Worm (Caenorhabditis elegans) whole organism, L1 larva: ENCODE results near the gene lhfp-4.

ENCODE experiments used
- F16B12.6 ChIP-seq: fragments of 150-350 bp; optimal IDR thresholded peaks from 2 replicates; lab custom pipeline; 2014; ENCODE audit warnings: missing biosample characterization, missing genetic modification characterization
- blmp-1 ChIP-seq: fragments of 150-350 bp; optimal IDR thresholded peaks from 2 replicates; lab custom pipeline; 2014; ENCODE audit warnings: missing biosample characterization, missing genetic modification characterization
- ceh-82 ChIP-seq, 3 experiments: fragments of 150-350 bp in 1 of 3; sonication (generic microtip) in 2 of 3; optimal IDR thresholded peaks; 2 replicates each; lab custom pipeline; 2014 to 2017; ENCODE audit warnings: missing biosample characterization in 3 of 3, missing genetic modification characterization in 3 of 3
- ceh-90 ChIP-seq: sonication (generic microtip); optimal IDR thresholded peaks from 2 replicates; lab custom pipeline; 2016; ENCODE audit warnings: missing genetic modification characterization, missing compliant biosample characterization
- dpl-1 ChIP-seq, 3 experiments: fragments of 150-350 bp in 2 of 3; sonication (generic microtip) in 1 of 3; optimal IDR thresholded peaks; 2 replicates each; lab custom pipeline; 2014 to 2017; ENCODE audit warnings: missing biosample characterization in 3 of 3, missing genetic modification characterization in 3 of 3, missing genetic modification reagents in 3 of 3
- dsc-1 ChIP-seq: sonication (generic microtip); optimal IDR thresholded peaks from 2 replicates; lab custom pipeline; 2016; ENCODE audit warnings: mild to moderate bottlenecking, missing genetic modification characterization, missing compliant biosample characterization
- efl-1 ChIP-seq, 4 experiments: fragments of 150-350 bp; optimal IDR thresholded peaks in 3 of 4; peaks in 1 of 4; 1 replicate in 1 of 4; 2 replicates in 3 of 4; lab custom pipeline; 2014; ENCODE audit warnings: missing biosample characterization in 2 of 4, missing genetic modification characterization in 2 of 4, missing genetic modification reagents in 2 of 4
- efl-3 ChIP-seq: fragments of 200-800 bp; sonication (Bioruptor generic); optimal IDR thresholded peaks from 2 replicates; lab custom pipeline; 2018; ENCODE audit warnings: mild to moderate bottlenecking, missing genetic modification characterization, missing compliant biosample characterization
- elt-2 ChIP-seq: sonication (generic microtip); optimal IDR thresholded peaks from 2 replicates; lab custom pipeline; 2016; ENCODE audit warnings: missing genetic modification characterization, mild to moderate bottlenecking, inconsistent platforms, missing compliant biosample characterization, missing genetic modification reagents
- elt-3 ChIP-seq, 6 experiments: fragments of 150-350 bp in 1 of 6; sonication (generic microtip); optimal IDR thresholded peaks; 2 replicates each; lab custom pipeline; 2017 to 2018; ENCODE audit warnings: missing biosample characterization in 6 of 6, missing genetic modification characterization in 6 of 6, inconsistent platforms in 1 of 6
- fkh-4 ChIP-seq: sonication (generic microtip); optimal IDR thresholded peaks from 2 replicates; lab custom pipeline; 2016; ENCODE audit warnings: missing compliant biosample characterization, missing genetic modification characterization, borderline replicate concordance
- fos-1 ChIP-seq: fragments of 150-350 bp; optimal IDR thresholded peaks from 2 replicates; lab custom pipeline; 2014; ENCODE audit warnings: missing biosample characterization, missing genetic modification characterization
- grh-1 ChIP-seq: fragments of 200-800 bp; sonication (Bioruptor generic); IDR thresholded peaks from 2 replicates; pipeline ENCODE4 v1.3.6; 2022; ENCODE audit warnings: missing genetic modification reagents, missing genetic modification characterization, missing compliant biosample characterization
- hlh-17 ChIP-seq: fragments of 200-800 bp; sonication (Bioruptor generic); optimal IDR thresholded peaks from 2 replicates; lab custom pipeline; 2018; ENCODE audit warnings: missing genetic modification characterization, mild to moderate bottlenecking, missing compliant biosample characterization, moderate library complexity, borderline replicate concordance
- jun-1 ChIP-seq: fragments of 150-350 bp; optimal IDR thresholded peaks from 2 replicates; lab custom pipeline; 2014; ENCODE audit warnings: missing biosample characterization, missing genetic modification reagents, missing genetic modification characterization
- lin-14 ChIP-seq: fragments of 200-800 bp; sonication (Bioruptor generic); optimal IDR thresholded peaks from 2 replicates; lab custom pipeline; 2018; ENCODE audit warnings: mild to moderate bottlenecking, missing genetic modification characterization, moderate library complexity, missing compliant biosample characterization
- lin-15B ChIP-seq: fragments of 150-350 bp; sonication (generic microtip); optimal IDR thresholded peaks from 3 replicates; lab custom pipeline; 2014; ENCODE audit warnings: missing biosample characterization, missing genetic modification characterization
- lin-35 ChIP-seq, 2 experiments: fragments of 150-350 bp; optimal IDR thresholded peaks; 2 replicates each; lab custom pipeline; 2014; ENCODE audit warnings: missing biosample characterization in 2 of 2, missing genetic modification characterization in 2 of 2, missing genetic modification reagents in 2 of 2
- lsy-2 ChIP-seq, 2 experiments: fragments of 150-350 bp; optimal IDR thresholded peaks; 2 replicates each; lab custom pipeline; 2014; ENCODE audit warnings: missing biosample characterization in 2 of 2, missing genetic modification characterization in 2 of 2
- mdl-1 ChIP-seq, 2 experiments: fragments of 150-350 bp; optimal IDR thresholded peaks; 2 replicates each; lab custom pipeline; 2014 to 2017; ENCODE audit warnings: missing biosample characterization in 2 of 2, missing genetic modification characterization in 2 of 2, inconsistent platforms in 1 of 2
- mep-1 ChIP-seq: fragments of 150-350 bp; optimal IDR thresholded peaks from 2 replicates; lab custom pipeline; 2014; ENCODE audit warnings: missing biosample characterization, missing genetic modification characterization
- nhr-19 ChIP-seq: fragments of 200-800 bp; sonication (Bioruptor generic); conservative IDR thresholded peaks from 2 replicates; pipeline ENCODE4 v1.3.6; 2022; ENCODE audit warnings: missing genetic modification characterization, missing compliant biosample characterization
- nhr-20 ChIP-seq: sonication (generic microtip); optimal IDR thresholded peaks from 2 replicates; lab custom pipeline; 2016; ENCODE audit warnings: mild to moderate bottlenecking, missing genetic modification characterization, missing compliant biosample characterization
- nhr-237 ChIP-seq: fragments of 150-350 bp; optimal IDR thresholded peaks from 2 replicates; lab custom pipeline; 2014; ENCODE audit warnings: missing biosample characterization, missing genetic modification characterization
- nhr-47 ChIP-seq: sonication (generic microtip); optimal IDR thresholded peaks from 2 replicates; lab custom pipeline; 2016; ENCODE audit warnings: mild to moderate bottlenecking, missing genetic modification characterization, moderate library complexity, missing compliant biosample characterization
- nhr-71 ChIP-seq: sonication (generic microtip); optimal IDR thresholded peaks from 2 replicates; lab custom pipeline; 2016; ENCODE audit warnings: mild to moderate bottlenecking, missing genetic modification characterization, moderate library complexity, missing compliant biosample characterization
- nhr-84 ChIP-seq: sonication (generic microtip); optimal IDR thresholded peaks from 2 replicates; lab custom pipeline; 2017; ENCODE audit warnings: missing biosample characterization, missing genetic modification characterization
- nhr-85 ChIP-seq: sonication (generic microtip); peaks from one replicate; lab custom pipeline; 2016; ENCODE audit warnings: missing genetic modification characterization, inconsistent platforms, missing compliant biosample characterization
- nhr-90 ChIP-seq: sonication (generic microtip); optimal IDR thresholded peaks from 2 replicates; lab custom pipeline; 2016; ENCODE audit warnings: mild to moderate bottlenecking, missing genetic modification characterization, missing compliant biosample characterization; ENCODE audit not compliant: poor library complexity
- pag-3 ChIP-seq: sonication (generic microtip); optimal IDR thresholded peaks from 2 replicates; lab custom pipeline; 2017; ENCODE audit warnings: missing genetic modification characterization, mild to moderate bottlenecking, missing compliant biosample characterization, antibody characterized with exemption, borderline replicate concordance; ENCODE audit not compliant: insufficient read depth
- pax-3 ChIP-seq: fragments of 200-800 bp; sonication (Bioruptor generic); optimal IDR thresholded peaks from 2 replicates; lab custom pipeline; 2018; ENCODE audit warnings: mild to moderate bottlenecking, missing genetic modification characterization, moderate library complexity, missing compliant biosample characterization
- rnt-1 ChIP-seq: sonication (generic microtip); optimal IDR thresholded peaks from 2 replicates; lab custom pipeline; 2016; ENCODE audit warnings: mild to moderate bottlenecking, missing genetic modification characterization, moderate library complexity, missing compliant biosample characterization
- skn-1 ChIP-seq: fragments of 150-350 bp; optimal IDR thresholded peaks from 2 replicates; lab custom pipeline; 2014; ENCODE audit warnings: missing biosample characterization, missing genetic modification characterization
- snpc-4 ChIP-seq: fragments of 150-350 bp; optimal IDR thresholded peaks from 2 replicates; lab custom pipeline; 2014; ENCODE audit warnings: missing biosample characterization, missing genetic modification characterization
- snu-23 ChIP-seq: sonication (generic microtip); optimal IDR thresholded peaks from 2 replicates; lab custom pipeline; 2016; ENCODE audit warnings: missing genetic modification characterization, missing compliant biosample characterization
- swsn-7 ChIP-seq: sonication (generic microtip); optimal IDR thresholded peaks from 2 replicates; lab custom pipeline; 2016; ENCODE audit warnings: missing genetic modification characterization, missing compliant biosample characterization
- tbx-2 ChIP-seq: sonication (generic microtip); optimal IDR thresholded peaks from 2 replicates; lab custom pipeline; 2016; ENCODE audit warnings: missing genetic modification characterization, missing compliant biosample characterization
- unc-30 ChIP-seq: sonication (generic microtip); optimal IDR thresholded peaks from 2 replicates; lab custom pipeline; 2017; ENCODE audit warnings: missing biosample characterization, missing genetic modification characterization
- unc-98 ChIP-seq: fragments of 200-800 bp; sonication (Bioruptor generic); IDR thresholded peaks from 2 replicates; pipeline ENCODE4 v1.3.6; 2022; ENCODE audit warnings: missing genetic modification characterization, missing compliant biosample characterization
- xbp-1 ChIP-seq: sonication (generic microtip); optimal IDR thresholded peaks from 2 replicates; lab custom pipeline; 2016; ENCODE audit warnings: missing genetic modification characterization, missing compliant biosample characterization

The lhfp-4 gene

ce11 chrIV:17268069-17268468 is 7.3 kb upstream of the lhfp-4 start:
- TF ChIP-seq hlh-17 (no peak), efl-3 (no peak), grh-1 (GFP tag; lab: Robert Waterston, UW) (no peak), nhr-84 (tag; lab: Kevin White, UChicago) (no peak), skn-1 (peak; percentile 91), nhr-20 (tag; lab: Kevin White, UChicago) (no peak)

- no peak for TF ChIP-seq unc-30 (tag; lab: Kevin White, UChicago)
- peak; percentile 47 to 71 for TF ChIP-seq efl-1 (optimal IDR thresholded peaks at IDR 0.05; lab: Kevin White, UChicago)
- TF ChIP-seq efl-1 (GFP tag; optimal IDR thresholded peaks at IDR 0.05 in 1 of 2; lab: Kevin White, UChicago): peak; percentile 23 to 37
- peak; percentile 32 to 39 for TF ChIP-seq lin-35 (GFP tag; optimal IDR thresholded peaks at IDR 0.05; lab: Kevin White, UChicago)
- peak; percentile 0 to 64 (median 11) for TF ChIP-seq ceh-82 (tag; optimal IDR thresholded peaks at IDR 0.05; lab: Kevin White, UChicago)
- peak in 1 of 2 experiments; percentile 64 for TF ChIP-seq lsy-2 (tag; optimal IDR thresholded peaks at IDR 0.05; lab: Kevin White, UChicago)
- TF ChIP-seq nhr-19 (GFP tag; lab: Robert Waterston, UW): no peak
- TF ChIP-seq lin-15B: no peak
- no peak for TF ChIP-seq pag-3
- TF ChIP-seq nhr-237 (tag; lab: Kevin White, UChicago): no peak
- TF ChIP-seq elt-2: no peak
- TF ChIP-seq dpl-1 (GFP tag; optimal IDR thresholded peaks at IDR 0.05; lab: Kevin White, UChicago): peak in 1 of 3 experiments; percentile 34
- TF ChIP-seq xbp-1 (tag; lab: Kevin White, UChicago): peak; percentile 10
- TF ChIP-seq nhr-47 (tag; lab: Kevin White, UChicago): peak; percentile 38
- TF ChIP-seq elt-3 (tag; optimal IDR thresholded peaks at IDR 0.05; lab: Kevin White, UChicago): no peak
- no peak for TF ChIP-seq grh-1 (GFP tag; lab: Robert Waterston, UW)
- TF ChIP-seq swsn-7 (tag; lab: Kevin White, UChicago): peak; percentile 46
- peak; percentile 5 for TF ChIP-seq fos-1 (tag; lab: Kevin White, UChicago)
- TF ChIP-seq fkh-4 (tag; lab: Kevin White, UChicago): no peak
- TF ChIP-seq dsc-1 (tag; lab: Kevin White, UChicago): peak; percentile 10
- TF ChIP-seq pax-3 (tag; lab: Kevin White, UChicago): no peak
- TF ChIP-seq blmp-1 (tag; lab: Kevin White, UChicago): peak; percentile 56
- peak; percentile 81 for TF ChIP-seq lin-14 (GFP tag; lab: Kevin White, UChicago)
- peak; percentile 82 for TF ChIP-seq mep-1
- TF ChIP-seq nhr-20 (tag; lab: Kevin White, UChicago): peak; percentile 1
- TF ChIP-seq jun-1: no peak
- TF ChIP-seq mdl-1 (tag; optimal IDR thresholded peaks at IDR 0.05; lab: Kevin White, UChicago): no peak
- TF ChIP-seq snu-23: peak; percentile 64
- peak; percentile 10 for TF ChIP-seq tbx-2 (tag; lab: Kevin White, UChicago)
- TF ChIP-seq F16B12.6 (tag; lab: Kevin White, UChicago): peak; percentile 21
- TF ChIP-seq nhr-90 (tag; lab: Kevin White, UChicago): peak; percentile 21
- no peak for TF ChIP-seq unc-98 (GFP tag; lab: Robert Waterston, UW)
- peak; percentile 53 for TF ChIP-seq nhr-71
- TF ChIP-seq ceh-90 (tag; lab: Kevin White, UChicago): no peak
- peak; percentile 63 for TF ChIP-seq skn-1
- TF ChIP-seq rnt-1 (tag; lab: Kevin White, UChicago): peak; percentile 37
These were observed 6.8 kb upstream of the lhfp-4 start for ce11 chrIV:17268628-17269027.

- TF ChIP-seq nhr-85: peak; percentile 63
- TF ChIP-seq snpc-4: no peak
These were observed 6.3 kb upstream of the lhfp-4 start, which contains the start of gene atgp-1 for ce11 chrIV:17269042-17269441. TSS of gene atgp-1 (plus strand) at chrIV:17269342.
